Worm (Caenorhabditis elegans): Measurements from ENCODE around the gene Y17G7B.12.

Gene Y17G7B.12

ce11 chrII:11980110-11980509, 43.6 kb upstream of the Y17G7B.12 start:
- TF ChIP-seq lin-13 (GFP tag; optimal IDR thresholded peaks at IDR 0.05) (peak; percentile 86), ama-1 (optimal IDR thresholded peaks at IDR 0.05) (no peak), nhr-237 (tag; optimal IDR thresholded peaks at IDR 0.05) (peak; percentile 57), unc-30 (tag; optimal IDR thresholded peaks at IDR 0.05) (no peak), nhr-28 (tag; optimal IDR thresholded peaks at IDR 0.05) (no peak), grh-1 (GFP tag; IDR thresholded peaks at IDR 0.05) (peak; percentile 75), xbp-1 (tag; optimal IDR thresholded peaks at IDR 0.05) (peak; percentile 92), elt-3 (tag; optimal IDR thresholded peaks at IDR 0.05) (peak in 4 of 6 experiments; percentile 27 to 82 (median 53)), efl-1 (optimal IDR thresholded peaks at IDR 0.05) (peak; percentile 83 to 90), efl-1 (GFP tag; optimal IDR thresholded peaks at IDR 0.05 in 1 of 2) (peak; percentile 69 to 97), lir-3 (tag; optimal IDR thresholded peaks at IDR 0.05; ENCODE audit: poor library complexity) (no peak), egl-13 (tag; optimal IDR thresholded peaks at IDR 0.05) (peak; percentile 91), ceh-88 (GFP tag; IDR thresholded peaks at IDR 0.05) (peak; percentile 89), hlh-4 (tag; optimal IDR thresholded peaks at IDR 0.05) (peak; percentile 61), egl-27 (tag; optimal IDR thresholded peaks at IDR 0.05) (no peak), fos-1 (tag; optimal IDR thresholded peaks at IDR 0.05) (peak; percentile 66), lsy-2 (tag; optimal IDR thresholded peaks at IDR 0.05) (peak; percentile 93 to 94), nhr-71 (tag; optimal IDR thresholded peaks at IDR 0.05) (peak; percentile 94), ceh-63 (GFP tag; optimal IDR thresholded peaks at IDR 0.05) (no peak), Y116A8C.19 (tag; optimal IDR thresholded peaks at IDR 0.05; ENCODE audit: borderline replicate concordance) (no peak), zip-4 (GFP tag; optimal IDR thresholded peaks at IDR 0.05) (peak; percentile 67), aly-2 (tag; optimal IDR thresholded peaks at IDR 0.05) (no peak), unc-98 (GFP tag; IDR thresholded peaks at IDR 0.05) (peak; percentile 22; the same call in 1 of the 2 replicates), unc-86 (tag; optimal IDR thresholded peaks at IDR 0.05) (peak; percentile 80), nhr-77 (tag; optimal IDR thresholded peaks at IDR 0.05) (peak; percentile 61), elt-2 (tag; optimal IDR thresholded peaks at IDR 0.05) (peak; percentile 75), dpl-1 (GFP tag; optimal IDR thresholded peaks at IDR 0.05) (peak; percentile 68 to 79 (median 79)), unc-62 (GFP tag; optimal IDR thresholded peaks at IDR 0.05) (no peak), nhr-12 (tag; optimal IDR thresholded peaks at IDR 0.05) (no peak), pax-3 (tag; optimal IDR thresholded peaks at IDR 0.05) (peak; percentile 87), lin-39 (tag; optimal IDR thresholded peaks at IDR 0.05) (peak; percentile 45), dsc-1 (tag; optimal IDR thresholded peaks at IDR 0.05) (peak; percentile 84), nhr-84 (tag; optimal IDR thresholded peaks at IDR 0.05) (no peak), fkh-8 (tag; optimal IDR thresholded peaks at IDR 0.05) (peak; percentile 96), pqm-1 (tag; optimal IDR thresholded peaks at IDR 0.05) (no peak), swsn-7 (tag; optimal IDR thresholded peaks at IDR 0.05) (peak; percentile 87), ceh-90 (tag; optimal IDR thresholded peaks at IDR 0.05) (peak; percentile 40), C16A3.4 (tag; optimal IDR thresholded peaks at IDR 0.05) (peak; percentile 81), mdl-1 (tag; optimal IDR thresholded peaks at IDR 0.05) (peak in 1 of 2 experiments; percentile 80), ceh-8 (GFP tag; optimal IDR thresholded peaks at IDR 0.05) (peak; percentile 90), mab-9 (GFP tag; IDR thresholded peaks at IDR 0.05) (peak; percentile 80), ztf-11 (tag; optimal IDR thresholded peaks at IDR 0.05) (peak in 1 of 2 experiments; percentile 87), alr-1 (tag; optimal IDR thresholded peaks at IDR 0.05; ENCODE audit: borderline replicate concordance) (no peak), sox-4 (tag; optimal IDR thresholded peaks at IDR 0.05) (peak; percentile 86), mef-2 (tag; optimal IDR thresholded peaks at IDR 0.05) (peak; percentile 29), fkh-4 (tag; optimal IDR thresholded peaks at IDR 0.05; ENCODE audit: borderline replicate concordance) (peak; percentile 53), aha-1 (tag; optimal IDR thresholded peaks at IDR 0.05) (no peak), lin-35 (GFP tag; optimal IDR thresholded peaks at IDR 0.05) (peak; percentile 72 to 83), tlp-1 (tag; optimal IDR thresholded peaks at IDR 0.05) (no peak), sptf-1 (tag; optimal IDR thresholded peaks at IDR 0.05) (no peak), hpl-2 (GFP tag; optimal IDR thresholded peaks at IDR 0.05) (no peak), fkh-10 (GFP tag; optimal IDR thresholded peaks at IDR 0.05) (peak; percentile 80), nhr-85 (tag) (peak; percentile 91), snpc-4 (tag; optimal IDR thresholded peaks at IDR 0.05) (no peak)

All from whole organism, L1 larva.